Fruit fly (Drosophila melanogaster): Measurements from ENCODE around the gene Dhrs4.
A peak's percentile ranks its signal among the peaks of the same experiment; 100 is the strongest.

Gene Dhrs4

DNA sequence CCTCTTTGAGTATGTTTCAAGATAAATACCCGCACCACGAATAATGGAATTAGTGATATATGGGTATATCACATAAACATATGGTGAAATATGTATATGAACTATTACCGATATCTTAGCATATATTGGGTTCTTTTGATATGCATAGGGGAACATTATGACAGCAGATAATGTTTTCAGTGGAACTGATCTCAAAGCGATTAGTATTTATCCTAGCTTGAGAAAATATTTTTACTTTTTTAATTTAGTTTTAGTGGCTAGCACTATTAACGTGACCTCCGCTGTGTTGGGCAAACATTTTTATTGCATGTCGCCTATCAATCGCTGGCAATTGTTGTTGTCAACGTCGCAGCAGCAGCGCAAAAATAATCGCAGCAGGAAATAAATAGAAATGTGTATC lies 47.0 kb upstream of the Dhrs4 start (continued):
- TF ChIP-seq lov (optimal IDR thresholded peaks at IDR 0.05) (no peak), lov (GFP tag; IDR thresholded peaks at IDR 0.05) (no peak), en (GFP tag; optimal IDR thresholded peaks at IDR 0.05) (no peak), CG1832 (GFP tag; optimal IDR thresholded peaks at IDR 0.05) (no peak), Hmr (GFP tag; optimal IDR thresholded peaks at IDR 0.05) (no peak), ems (GFP tag; optimal IDR thresholded peaks at IDR 0.05) (no peak), phol (tag; optimal IDR thresholded peaks at IDR 0.05) (peak; percentile 54), CG2875 (GFP tag; optimal IDR thresholded peaks at IDR 0.05) (no peak), CG17186 (GFP tag; optimal IDR thresholded peaks at IDR 0.05) (no peak), aop (GFP tag; IDR thresholded peaks at IDR 0.05) (no peak), CG14965 (GFP tag; optimal IDR thresholded peaks at IDR 0.05; ENCODE audit: borderline replicate concordance) (no peak), org-1 (GFP tag; optimal IDR thresholded peaks at IDR 0.05) (no peak), Spps (tag; optimal IDR thresholded peaks at IDR 0.05) (no peak), CG8281 (tag; optimal IDR thresholded peaks at IDR 0.05) (no peak), pb (GFP tag; optimal IDR thresholded peaks at IDR 0.05) (no peak), CG2120 (GFP tag; optimal IDR thresholded peaks at IDR 0.05) (peak; percentile 49), Hr51 (GFP tag; optimal IDR thresholded peaks at IDR 0.05) (peak in 1 of 2 experiments; percentile 39), NfI (GFP tag; optimal IDR thresholded peaks at IDR 0.05) (no peak), CG7357 (GFP tag; IDR thresholded peaks at IDR 0.05) (no peak), CG9932 (GFP tag; IDR thresholded peaks at IDR 0.05) (no peak), CG11085 (GFP tag; IDR thresholded peaks at IDR 0.05) (no peak), Gsc (GFP tag; IDR thresholded peaks at IDR 0.05) (no peak), CG13287 (GFP tag; IDR thresholded peaks at IDR 0.05; ENCODE audit: partially characterized antibody) (no peak), PHDP (tag; optimal IDR thresholded peaks at IDR 0.05) (peak; percentile 15), CG6854 (GFP tag; optimal IDR thresholded peaks at IDR 0.05) (no peak), CG8388 (GFP tag; optimal IDR thresholded peaks at IDR 0.05) (no peak), her (GFP tag; optimal IDR thresholded peaks at IDR 0.05) (no peak), ase (GFP tag; IDR thresholded peaks at IDR 0.05) (no peak), peb (GFP tag; IDR thresholded peaks at IDR 0.05) (no peak), usp (GFP tag; optimal IDR thresholded peaks at IDR 0.05) (no peak), Max (GFP tag; optimal IDR thresholded peaks at IDR 0.05) (no peak), Ets97D (GFP tag; optimal IDR thresholded peaks at IDR 0.05) (no peak), lmd (GFP tag; IDR thresholded peaks at IDR 0.05) (no peak), ftz-f1 (GFP tag; optimal IDR thresholded peaks at IDR 0.05) (no peak), Hr3 (GFP tag; optimal IDR thresholded peaks at IDR 0.05) (peak; percentile 2), CG18262 (tag; optimal IDR thresholded peaks at IDR 0.05) (no peak), CG3407 (GFP tag; optimal IDR thresholded peaks at IDR 0.05) (no peak), tup (GFP tag; optimal IDR thresholded peaks at IDR 0.05) (no peak), Blimp-1 (GFP tag; optimal IDR thresholded peaks at IDR 0.05) (peak; percentile 16), gem (tag; optimal IDR thresholded peaks at IDR 0.05) (peak; percentile 41), rib (GFP tag; IDR thresholded peaks at IDR 0.05) (no peak), psq (GFP tag; optimal IDR thresholded peaks at IDR 0.05) (no peak), CG6272 (GFP tag; IDR thresholded peaks at IDR 0.05) (no peak)

DNA sequence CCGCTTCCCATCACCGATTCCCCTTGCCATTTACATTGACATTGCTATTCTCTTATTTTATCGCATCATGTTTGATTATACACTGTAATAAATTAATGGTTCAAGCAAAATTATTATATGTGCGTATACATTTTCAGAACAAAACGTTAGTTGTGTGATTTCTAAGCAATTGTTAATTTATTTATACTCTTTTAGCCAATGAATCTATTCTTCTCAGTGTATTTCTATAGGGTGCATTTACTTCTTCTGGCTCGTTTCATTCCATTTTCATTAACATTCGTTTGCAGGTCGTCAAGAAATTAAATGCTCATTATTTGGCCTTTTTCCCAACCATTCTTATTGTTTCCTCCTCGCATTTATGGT lies 46.1 kb upstream of the Dhrs4 start:
- TF ChIP-seq nom (GFP tag; optimal IDR thresholded peaks at IDR 0.05) (no peak), CG31441 (GFP tag; IDR thresholded peaks at IDR 0.05) (no peak), pros (GFP tag; optimal IDR thresholded peaks at IDR 0.05) (no peak), sima (GFP tag; optimal IDR thresholded peaks at IDR 0.05) (no peak), HmgD (GFP tag; optimal IDR thresholded peaks at IDR 0.05) (no peak), Stat92E (GFP tag; optimal IDR thresholded peaks at IDR 0.05) (no peak), CG11247 (GFP tag; IDR thresholded peaks at IDR 0.05) (peak; percentile 71), Opbp (GFP tag; IDR thresholded peaks at IDR 0.05; ENCODE audit: partially characterized antibody) (no peak), D19B (GFP tag; optimal IDR thresholded peaks at IDR 0.05) (peak; percentile 13), ci (GFP tag; IDR thresholded peaks at IDR 0.05) (peak; percentile 82), CG11695 (GFP tag; IDR thresholded peaks at IDR 0.05) (peak; percentile 64; the same call in 2 of the 3 replicates), peb (GFP tag; IDR thresholded peaks at IDR 0.05) (peak; percentile 63), Deaf1 (tag; optimal IDR thresholded peaks at IDR 0.05) (no peak)
